Worm (Caenorhabditis elegans) whole organism, late embryonic: ENCODE results near the gene clec-50.

Experiments used
- C08G9.2 ChIP-seq: sonication (generic microtip); optimal IDR thresholded peaks from 2 replicates; lab custom pipeline; 2016; ENCODE audit warnings: mild to moderate bottlenecking, missing genetic modification characterization, moderate library complexity, missing compliant biosample characterization
- C38D4.7 ChIP-seq: fragments of 200-800 bp; sonication (Bioruptor generic); optimal IDR thresholded peaks from 2 replicates; lab custom pipeline; 2018; ENCODE audit warnings: mild to moderate bottlenecking, missing genetic modification characterization, moderate library complexity, missing compliant biosample characterization
- T23F11.4 ChIP-seq: fragments of 200-800 bp; sonication (Bioruptor generic); optimal IDR thresholded peaks from 2 replicates; lab custom pipeline; 2018; ENCODE audit warnings: mild to moderate bottlenecking, missing genetic modification characterization, missing compliant biosample characterization
- Y22D7AL.16 ChIP-seq: sonication (generic microtip); optimal IDR thresholded peaks from 2 replicates; lab custom pipeline; 2016; ENCODE audit warnings: missing genetic modification characterization, missing compliant biosample characterization
- ahr-1 ChIP-seq: sonication (generic microtip); optimal IDR thresholded peaks from 2 replicates; lab custom pipeline; 2016; ENCODE audit warnings: missing genetic modification characterization, missing compliant biosample characterization
- ama-1 ChIP-seq: fragments of 150-350 bp; optimal IDR thresholded peaks from 2 replicates; lab custom pipeline; 2014
- ceh-19 ChIP-seq: fragments of 200-800 bp; sonication (Bioruptor generic); optimal IDR thresholded peaks from 2 replicates; lab custom pipeline; 2018; ENCODE audit warnings: mild to moderate bottlenecking, missing genetic modification characterization, missing compliant biosample characterization
- ceh-2 ChIP-seq: sonication (generic microtip); optimal IDR thresholded peaks from 2 replicates; lab custom pipeline; 2016; ENCODE audit warnings: missing genotype, missing genetic modification characterization, missing compliant biosample characterization
- ceh-22 ChIP-seq: sonication (generic microtip); optimal IDR thresholded peaks from 2 replicates; lab custom pipeline; 2017; ENCODE audit warnings: missing biosample characterization, missing genetic modification characterization
- ceh-30 ChIP-seq: fragments of 150-350 bp; optimal IDR thresholded peaks from 2 replicates; lab custom pipeline; 2014; ENCODE audit warnings: missing biosample characterization, missing genetic modification characterization
- ceh-31 ChIP-seq: sonication (generic microtip); optimal IDR thresholded peaks from 2 replicates; lab custom pipeline; 2016; ENCODE audit warnings: missing genetic modification characterization, missing compliant biosample characterization
- ceh-45 ChIP-seq: fragments of 200-800 bp; sonication (Bioruptor generic); IDR thresholded peaks from 2 replicates; pipeline ENCODE4 v1.3.6; 2022; ENCODE audit warnings: missing genetic modification reagents, missing genetic modification characterization, missing compliant biosample characterization
- elt-2 ChIP-seq: sonication (generic microtip); optimal IDR thresholded peaks from 2 replicates; lab custom pipeline; 2016; ENCODE audit warnings: missing genetic modification reagents, missing genetic modification characterization, missing compliant biosample characterization
- elt-4 ChIP-seq: sonication (generic microtip); optimal IDR thresholded peaks from 2 replicates; lab custom pipeline; 2016; ENCODE audit warnings: missing genetic modification characterization, missing compliant biosample characterization
- eyg-1 ChIP-seq: sonication (generic microtip); optimal IDR thresholded peaks from 2 replicates; lab custom pipeline; 2016; ENCODE audit warnings: missing genotype, missing genetic modification characterization, missing compliant biosample characterization
- fax-1 ChIP-seq: sonication (generic microtip); optimal IDR thresholded peaks from 2 replicates; lab custom pipeline; 2016; ENCODE audit warnings: missing genotype, missing genetic modification characterization, missing compliant biosample characterization
- fkh-6 ChIP-seq: sonication (generic microtip); optimal IDR thresholded peaks from 2 replicates; lab custom pipeline; 2016; ENCODE audit warnings: missing genetic modification characterization, missing compliant biosample characterization
- hlh-13 ChIP-seq: fragments of 200-800 bp; sonication (Bioruptor generic); optimal IDR thresholded peaks from 2 replicates; lab custom pipeline; 2018; ENCODE audit warnings: mild to moderate bottlenecking, missing genetic modification characterization, missing compliant biosample characterization
- hlh-30 ChIP-seq: sonication (generic microtip); optimal IDR thresholded peaks from 2 replicates; lab custom pipeline; 2017; ENCODE audit warnings: antibody characterized with exemption, missing genetic modification characterization, missing compliant biosample characterization; ENCODE audit not compliant: insufficient read depth
- hlh-6 ChIP-seq: sonication (generic microtip); optimal IDR thresholded peaks from 2 replicates; lab custom pipeline; 2016; ENCODE audit warnings: missing genotype, missing genetic modification characterization, missing compliant biosample characterization
- hlh-8 ChIP-seq: sonication (generic microtip); optimal IDR thresholded peaks from 2 replicates; lab custom pipeline; 2016; ENCODE audit warnings: missing genotype, missing genetic modification characterization, missing compliant biosample characterization
- lim-6 ChIP-seq: sonication (generic microtip); optimal IDR thresholded peaks from 2 replicates; lab custom pipeline; 2016; ENCODE audit warnings: missing genetic modification characterization, missing compliant biosample characterization
- lin-11 ChIP-seq: fragments of 200-800 bp; sonication (Bioruptor generic); optimal IDR thresholded peaks from 2 replicates; lab custom pipeline; 2018; ENCODE audit warnings: mild to moderate bottlenecking, missing genetic modification characterization, missing compliant biosample characterization
- mec-3 ChIP-seq: sonication (generic microtip); optimal IDR thresholded peaks from 2 replicates; lab custom pipeline; 2016; ENCODE audit warnings: borderline replicate concordance, missing genetic modification characterization, missing compliant biosample characterization
- nfya-1 ChIP-seq: sonication (generic microtip); optimal IDR thresholded peaks from 2 replicates; lab custom pipeline; 2017; ENCODE audit warnings: missing genetic modification characterization, mild to moderate bottlenecking, missing compliant biosample characterization, antibody characterized with exemption, moderate library complexity
- npax-4 ChIP-seq: sonication (generic microtip); optimal IDR thresholded peaks from 2 replicates; lab custom pipeline; 2016; ENCODE audit warnings: missing genetic modification characterization, missing compliant biosample characterization
- odd-2 ChIP-seq: sonication (generic microtip); optimal IDR thresholded peaks from 2 replicates; lab custom pipeline; 2017; ENCODE audit warnings: antibody characterized with exemption, mild to moderate bottlenecking, missing genetic modification characterization, missing compliant biosample characterization
- pag-3 ChIP-seq: sonication (generic microtip); optimal IDR thresholded peaks from 2 replicates; lab custom pipeline; 2016; ENCODE audit warnings: missing compliant biosample characterization, missing genetic modification characterization, borderline replicate concordance
- pat-9 ChIP-seq: fragments of 200-800 bp; sonication (Bioruptor generic); optimal IDR thresholded peaks from 2 replicates; lab custom pipeline; 2018; ENCODE audit warnings: mild to moderate bottlenecking, missing genetic modification characterization, moderate library complexity, missing compliant biosample characterization
- pha-2 ChIP-seq: sonication (generic microtip); optimal IDR thresholded peaks from 2 replicates; lab custom pipeline; 2017; ENCODE audit warnings: mild to moderate bottlenecking, missing genetic modification characterization, missing compliant biosample characterization
- pha-4 ChIP-seq: fragments of 150-350 bp; optimal IDR thresholded peaks from 2 replicates; lab custom pipeline; 2018; ENCODE audit warnings: missing biosample characterization, missing genetic modification reagents, missing genetic modification characterization
- pqm-1 ChIP-seq: sonication (generic microtip); optimal IDR thresholded peaks from 2 replicates; lab custom pipeline; 2016; ENCODE audit warnings: missing genetic modification characterization, missing compliant biosample characterization
- sdc-2 ChIP-seq: sonication (generic microtip); optimal IDR thresholded peaks from 2 replicates; lab custom pipeline; 2016; ENCODE audit warnings: missing genotype, missing genetic modification characterization, missing compliant biosample characterization
- sox-2 ChIP-seq: fragments of 200-800 bp; sonication (Bioruptor generic); IDR thresholded peaks from 2 replicates; pipeline ENCODE4 v1.3.6; 2022; ENCODE audit warnings: missing genetic modification reagents, missing genetic modification characterization, missing compliant biosample characterization
- syd-9 ChIP-seq: sonication (generic microtip); optimal IDR thresholded peaks from 2 replicates; lab custom pipeline; 2016; ENCODE audit warnings: mild to moderate bottlenecking, missing genetic modification characterization, moderate library complexity, missing compliant biosample characterization
- tbx-2 ChIP-seq: sonication (generic microtip); optimal IDR thresholded peaks from 2 replicates; lab custom pipeline; 2016; ENCODE audit warnings: missing genetic modification characterization, missing compliant biosample characterization
- ttx-3 ChIP-seq: sonication (generic microtip); optimal IDR thresholded peaks from 2 replicates; lab custom pipeline; 2016; ENCODE audit warnings: missing genetic modification reagents, missing genetic modification characterization, missing compliant biosample characterization
- unc-3 ChIP-seq, 2 experiments: fragments of 200-800 bp in 1 of 2; sonication (Bioruptor generic) in 1 of 2; sonication (generic microtip) in 1 of 2; conservative IDR thresholded peaks in 1 of 2; optimal IDR thresholded peaks in 1 of 2; 2 replicates each; pipeline versions ENCODE4 v1.3.6 to Lab custom; 2016 to 2022; ENCODE audit warnings: missing compliant biosample characterization in 2 of 2, missing genetic modification characterization in 2 of 2, missing genetic modification reagents in 1 of 2
- unc-42 ChIP-seq: sonication (generic microtip); optimal IDR thresholded peaks from 2 replicates; lab custom pipeline; 2016; ENCODE audit warnings: missing genotype, missing genetic modification characterization, missing compliant biosample characterization
- unc-55 ChIP-seq: sonication (generic microtip); optimal IDR thresholded peaks from 2 replicates; lab custom pipeline; 2017; ENCODE audit warnings: missing biosample characterization, missing genetic modification reagents, missing genetic modification characterization
- zip-5 ChIP-seq: sonication (generic microtip); optimal IDR thresholded peaks from 2 replicates; lab custom pipeline; 2016; ENCODE audit warnings: missing genetic modification characterization, missing compliant biosample characterization

clec-50 gene

DNA sequence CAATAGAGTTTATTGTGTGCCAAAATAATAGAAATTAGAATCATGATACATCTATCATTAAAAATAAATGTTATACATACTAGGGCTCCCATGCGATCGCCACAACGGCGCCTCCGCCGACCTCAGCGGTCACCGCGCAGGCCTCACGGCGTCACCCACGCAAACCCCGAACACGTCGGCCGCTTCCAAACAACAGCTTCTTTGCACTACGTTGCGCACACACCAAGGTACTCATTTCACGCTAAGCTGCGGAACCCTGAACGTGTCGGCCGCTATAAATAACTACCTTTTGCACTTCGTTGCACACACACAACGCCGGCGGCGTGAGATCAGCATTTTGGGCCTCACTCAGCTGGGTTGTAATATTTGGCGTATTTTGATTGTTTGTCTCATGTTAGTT, 4.1 kb upstream of the clec-50 start:
- no peak for TF ChIP-seq hlh-8
- TF ChIP-seq pha-2 (tag; lab: Kevin White, UChicago) = no peak
- no peak for TF ChIP-seq sdc-2
- no peak for TF ChIP-seq lin-11 (tag; lab: Kevin White, UChicago)
- TF ChIP-seq unc-55 (GFP tag; lab: Kevin White, UChicago) = no peak
- TF ChIP-seq ceh-2 (tag; lab: Kevin White, UChicago) = no peak
- no peak for TF ChIP-seq ceh-31
- TF ChIP-seq pha-4 (tag; lab: Kevin White, UChicago) = no peak
- TF ChIP-seq lim-6 (tag; lab: Kevin White, UChicago) = no peak
- no peak for TF ChIP-seq eyg-1 (tag; lab: Kevin White, UChicago)
- no peak for TF ChIP-seq elt-4 (tag; lab: Kevin White, UChicago)
- no peak for TF ChIP-seq hlh-30 (tag; lab: Kevin White, UChicago)
- no peak for TF ChIP-seq mec-3 (tag; lab: Kevin White, UChicago)
- no peak for TF ChIP-seq ceh-19 (GFP tag; lab: Kevin White, UChicago)
- TF ChIP-seq elt-2 = no peak
- no peak for TF ChIP-seq zip-5

DNA sequence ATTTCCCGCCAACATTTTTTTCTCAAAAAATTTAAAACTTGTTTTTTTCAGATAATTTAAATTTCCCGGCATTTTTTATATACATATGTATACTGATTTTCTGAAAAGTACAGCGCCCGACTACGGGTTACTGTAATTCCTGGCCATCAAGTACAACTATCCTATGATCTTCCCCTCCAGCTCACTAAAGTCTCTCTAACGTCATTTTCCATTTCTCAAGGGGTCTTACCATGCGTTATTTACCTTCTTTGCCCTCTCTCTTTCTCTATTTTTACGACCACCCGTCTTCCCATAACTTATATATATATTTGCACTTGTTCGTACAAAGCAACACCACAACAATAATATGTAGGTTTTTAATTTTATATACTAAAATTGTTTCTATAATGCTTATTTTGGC, 1.1 kb upstream of the clec-50 start, which contains the start of gene W04E12.9:
TSS of gene W04E12.9 (plus strand) at position 301 of the 400 bp plus-strand sequence.
- no peak for TF ChIP-seq fax-1 (tag; lab: Kevin White, UChicago)
- TF ChIP-seq unc-42 (tag; lab: Kevin White, UChicago) = no peak
- TF ChIP-seq sdc-2 = no peak
- no peak for TF ChIP-seq npax-4
- TF ChIP-seq hlh-8 = no peak
- no peak for TF ChIP-seq Y22D7AL.16 (tag; lab: Kevin White, UChicago)
- no peak for TF ChIP-seq sox-2 (GFP tag; lab: Robert Waterston, UW)
- TF ChIP-seq fkh-6 (tag; lab: Kevin White, UChicago) = no peak
- no peak for TF ChIP-seq ceh-31
- no peak for TF ChIP-seq nfya-1 (tag; lab: Kevin White, UChicago)
- no peak for TF ChIP-seq syd-9 (tag; lab: Kevin White, UChicago)
- no peak for TF ChIP-seq ceh-22
- no peak for TF ChIP-seq ceh-30
- no peak for TF ChIP-seq T23F11.4
- TF ChIP-seq ceh-45 (GFP tag; lab: Robert Waterston, UW) = no peak
- no peak for TF ChIP-seq C08G9.2
- TF ChIP-seq hlh-6 (tag; lab: Kevin White, UChicago) = no peak
- TF ChIP-seq ahr-1 = no peak
- no peak for TF ChIP-seq ceh-19 (GFP tag; lab: Kevin White, UChicago)
- TF ChIP-seq pat-9 = no peak

DNA sequence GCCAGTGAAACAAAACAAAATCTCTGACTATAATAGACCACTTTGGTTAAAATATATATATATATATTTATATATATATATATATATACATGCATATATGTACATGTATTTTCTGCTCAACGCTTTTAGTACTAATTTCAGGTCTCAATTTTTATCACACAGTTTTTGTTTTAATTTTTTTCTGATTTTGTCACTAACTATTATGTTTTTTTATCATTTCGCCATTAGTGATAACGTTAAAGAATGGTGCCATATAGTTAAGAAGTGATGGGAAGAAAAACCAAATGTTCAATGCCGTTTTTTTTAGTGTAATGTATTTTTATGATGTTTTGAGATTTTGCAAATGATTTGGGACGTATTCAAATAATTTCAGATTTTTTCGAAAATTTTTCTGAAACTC, 837 bp downstream of the clec-50 start:
- TF ChIP-seq tbx-2 (no peak), unc-3 (GFP tag; conservative IDR thresholded peaks at IDR 0.05; lab: Robert Waterston, UW) (no peak), unc-3 (tag; optimal IDR thresholded peaks at IDR 0.05; lab: Kevin White, UChicago) (no peak), ceh-19 (GFP tag; lab: Kevin White, UChicago) (no peak), lim-6 (tag; lab: Kevin White, UChicago) (no peak), eyg-1 (tag; lab: Kevin White, UChicago) (no peak), nfya-1 (tag; lab: Kevin White, UChicago) (no peak), C08G9.2 (no peak), odd-2 (tag; lab: Kevin White, UChicago) (no peak), C38D4.7 (GFP tag; lab: Kevin White, UChicago) (no peak), npax-4 (no peak), pqm-1 (tag; lab: Kevin White, UChicago) (no peak), hlh-13 (GFP tag; lab: Kevin White, UChicago) (no peak), ama-1 (lab: Kevin White, UChicago) (no peak), pha-4 (tag; lab: Kevin White, UChicago) (no peak), ttx-3 (tag; lab: Kevin White, UChicago) (no peak), ceh-2 (tag; lab: Kevin White, UChicago) (no peak), pag-3 (tag; lab: Kevin White, UChicago) (no peak)
- TF ChIP-seq, all 69 proteins: peak for 0
